Worm (Caenorhabditis elegans) whole organism, L2 larva: ENCODE results near the gene C04F5.8.

Experiments used
- C34F6.9 ChIP-seq: fragments of 150-350 bp; optimal IDR thresholded peaks from 2 replicates; lab custom pipeline; 2014; ENCODE audit warnings: missing biosample characterization, missing genetic modification characterization
- F13H6.1 ChIP-seq: sonication (generic microtip); optimal IDR thresholded peaks from 2 replicates; lab custom pipeline; 2016; ENCODE audit warnings: missing genetic modification characterization, missing compliant biosample characterization
- Y55F3AM.14 ChIP-seq: fragments of 200-800 bp; sonication (Bioruptor generic); optimal IDR thresholded peaks from 2 replicates; lab custom pipeline; 2018; ENCODE audit warnings: mild to moderate bottlenecking, missing genetic modification characterization, missing compliant biosample characterization
- ZK546.5 ChIP-seq: sonication (generic microtip); optimal IDR thresholded peaks from 2 replicates; lab custom pipeline; 2017; ENCODE audit warnings: missing biosample characterization, missing genetic modification characterization
- ama-1 ChIP-seq: fragments of 150-350 bp; optimal IDR thresholded peaks from 2 replicates; lab custom pipeline; 2018; ENCODE audit warnings: inconsistent platforms
- blmp-1 ChIP-seq: sonication (generic microtip); optimal IDR thresholded peaks from 2 replicates; lab custom pipeline; 2017; ENCODE audit warnings: missing genetic modification characterization, mild to moderate bottlenecking, missing compliant biosample characterization, antibody characterized with exemption, moderate library complexity; ENCODE audit not compliant: insufficient read depth
- ceh-82 ChIP-seq: fragments of 150-350 bp; optimal IDR thresholded peaks from 2 replicates; lab custom pipeline; 2014; ENCODE audit warnings: missing biosample characterization, missing genetic modification characterization
- egl-27 ChIP-seq: sonication (generic microtip); optimal IDR thresholded peaks from 3 replicates; lab custom pipeline; 2017; ENCODE audit warnings: missing biosample characterization, missing genetic modification reagents, missing genetic modification characterization
- elt-1 ChIP-seq: fragments of 150-350 bp; optimal IDR thresholded peaks from 2 replicates; lab custom pipeline; 2014; ENCODE audit warnings: missing biosample characterization, missing genetic modification characterization
- elt-3 ChIP-seq: sonication (generic microtip); optimal IDR thresholded peaks from 2 replicates; lab custom pipeline; 2017; ENCODE audit warnings: missing biosample characterization, missing genetic modification characterization
- fos-1 ChIP-seq: fragments of 150-350 bp; optimal IDR thresholded peaks from 2 replicates; lab custom pipeline; 2014; ENCODE audit warnings: missing biosample characterization, missing genetic modification characterization
- lin-11 ChIP-seq: fragments of 150-350 bp; sonication (generic microtip); optimal IDR thresholded peaks from 2 replicates; lab custom pipeline; 2014; ENCODE audit warnings: missing biosample characterization, missing genetic modification characterization, inconsistent platforms, mixed read lengths
- lin-39 ChIP-seq: fragments of 150-350 bp; optimal IDR thresholded peaks from 2 replicates; lab custom pipeline; 2014; ENCODE audit warnings: missing biosample characterization, missing genetic modification reagents, missing genetic modification characterization
- lsy-2 ChIP-seq, 2 experiments: fragments of 150-350 bp in 1 of 2; sonication (generic microtip) in 1 of 2; optimal IDR thresholded peaks; 2 replicates each; lab custom pipeline; 2014 to 2017; ENCODE audit warnings: missing biosample characterization in 2 of 2, missing genetic modification characterization in 2 of 2
- mab-5 ChIP-seq: fragments of 150-350 bp; optimal IDR thresholded peaks from 2 replicates; lab custom pipeline; 2014; ENCODE audit warnings: missing biosample characterization, missing genetic modification characterization
- mdl-1 ChIP-seq, 2 experiments: fragments of 150-350 bp in 1 of 2; sonication (generic microtip) in 1 of 2; optimal IDR thresholded peaks; 2 replicates each; lab custom pipeline; 2017; ENCODE audit warnings: missing biosample characterization in 2 of 2, missing genetic modification characterization in 2 of 2
- nhr-10 ChIP-seq: sonication (generic microtip); optimal IDR thresholded peaks from 2 replicates; lab custom pipeline; 2017; ENCODE audit warnings: missing biosample characterization, missing genetic modification characterization
- nhr-11 ChIP-seq: fragments of 150-350 bp; optimal IDR thresholded peaks from 2 replicates; lab custom pipeline; 2014; ENCODE audit warnings: missing biosample characterization, missing genetic modification characterization
- nhr-12 ChIP-seq: fragments of 150-350 bp; optimal IDR thresholded peaks from 2 replicates; lab custom pipeline; 2014; ENCODE audit warnings: missing biosample characterization, missing genetic modification characterization
- nhr-21 ChIP-seq: fragments of 150-350 bp; optimal IDR thresholded peaks from 2 replicates; lab custom pipeline; 2014; ENCODE audit warnings: missing biosample characterization, missing genetic modification characterization
- nhr-23 ChIP-seq: fragments of 150-350 bp; optimal IDR thresholded peaks from 2 replicates; lab custom pipeline; 2014; ENCODE audit warnings: missing biosample characterization, missing genetic modification reagents, missing genetic modification characterization
- nhr-25 ChIP-seq: fragments of 150-350 bp; sonication (generic microtip); optimal IDR thresholded peaks from 3 replicates; lab custom pipeline; 2014; ENCODE audit warnings: missing biosample characterization, missing genetic modification characterization
- nhr-6 ChIP-seq: fragments of 150-350 bp; optimal IDR thresholded peaks from 2 replicates; lab custom pipeline; 2014; ENCODE audit warnings: missing biosample characterization, missing genetic modification characterization
- nhr-77 ChIP-seq: fragments of 150-350 bp; optimal IDR thresholded peaks from 2 replicates; lab custom pipeline; 2014; ENCODE audit warnings: missing biosample characterization, missing genetic modification characterization
- peb-1 ChIP-seq: fragments of 150-350 bp; optimal IDR thresholded peaks from 2 replicates; lab custom pipeline; 2014; ENCODE audit warnings: missing biosample characterization, missing genetic modification characterization
- sem-4 ChIP-seq: fragments of 150-350 bp; optimal IDR thresholded peaks from 2 replicates; lab custom pipeline; 2014; ENCODE audit warnings: missing biosample characterization, missing genetic modification reagents, missing genetic modification characterization
- skn-1 ChIP-seq: sonication (generic microtip); optimal IDR thresholded peaks from 2 replicates; lab custom pipeline; 2017; ENCODE audit warnings: missing biosample characterization, missing genetic modification characterization
- sma-9 ChIP-seq, 2 experiments: fragments of 150-350 bp in 1 of 2; sonication (generic microtip) in 1 of 2; optimal IDR thresholded peaks; 2 replicates each; lab custom pipeline; 2014 to 2016; ENCODE audit warnings: missing genetic modification characterization in 2 of 2, mild to moderate bottlenecking in 1 of 2, missing biosample characterization in 1 of 2, missing compliant biosample characterization in 1 of 2, missing genetic modification reagents in 1 of 2, moderate library complexity in 1 of 2
- snpc-4 ChIP-seq: fragments of 150-350 bp; optimal IDR thresholded peaks from 2 replicates; lab custom pipeline; 2014; ENCODE audit warnings: missing biosample characterization, missing genetic modification characterization
- unc-39 ChIP-seq: fragments of 150-350 bp; optimal IDR thresholded peaks from 2 replicates; lab custom pipeline; 2014; ENCODE audit warnings: missing biosample characterization, missing genetic modification characterization
- unc-62 ChIP-seq: fragments of 150-350 bp; optimal IDR thresholded peaks from 2 replicates; lab custom pipeline; 2014; ENCODE audit warnings: missing biosample characterization, missing genetic modification reagents, missing genetic modification characterization
- zag-1 ChIP-seq: fragments of 150-350 bp; optimal IDR thresholded peaks from 2 replicates; lab custom pipeline; 2014; ENCODE audit warnings: missing biosample characterization, missing genetic modification characterization
- ztf-1 ChIP-seq: fragments of 200-800 bp; sonication (Bioruptor generic); conservative IDR thresholded peaks from 2 replicates; pipeline ENCODE4 v1.3.6; 2022; ENCODE audit warnings: missing genetic modification characterization, missing compliant biosample characterization
- ztf-11 ChIP-seq: sonication (generic microtip); optimal IDR thresholded peaks from 2 replicates; lab custom pipeline; 2017; ENCODE audit warnings: missing biosample characterization, missing genetic modification characterization

The C04F5.8 gene

ce11 chrV:5130018-5130417, 16.5 kb upstream of the C04F5.8 start, which contains the start of gene F14F9.8:
Gene F14F9.8, plus strand, starts transcription at chrV:5130318.
- TF ChIP-seq elt-3 (tag; lab: Kevin White, UChicago) = no peak
- TF ChIP-seq unc-62 = no peak
- no peak for TF ChIP-seq nhr-77
- no peak for TF ChIP-seq elt-1 (tag; lab: Kevin White, UChicago)
- TF ChIP-seq lin-39 (tag; lab: Kevin White, UChicago) = no peak
- TF ChIP-seq unc-39 (tag; lab: Kevin White, UChicago) = no peak
- TF ChIP-seq nhr-12 (tag; lab: Kevin White, UChicago) = no peak
- no peak for TF ChIP-seq ztf-11
- no peak for TF ChIP-seq ama-1 (lab: Kevin White, UChicago)
- TF ChIP-seq sem-4 = no peak
- no peak for TF ChIP-seq snpc-4 (tag; lab: Kevin White, UChicago)

DNA sequence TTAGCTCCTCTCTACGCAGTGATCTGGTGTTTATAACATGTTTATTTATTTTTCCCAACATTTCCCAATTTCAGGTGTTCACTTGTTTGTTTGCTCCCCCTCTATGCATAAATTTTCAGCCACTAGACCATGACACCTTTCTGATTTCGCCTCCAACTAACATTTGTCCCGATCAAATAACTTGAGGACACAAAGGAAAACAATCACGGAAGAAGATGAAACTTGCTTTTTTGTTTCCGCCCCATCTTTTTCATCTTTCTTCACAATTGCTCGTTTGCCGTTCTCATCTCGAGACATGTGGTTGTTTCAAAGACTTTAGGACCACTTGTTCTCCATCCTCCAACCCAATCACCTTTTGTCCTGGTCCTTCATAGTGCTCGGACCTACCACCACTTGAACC, 13.2 kb upstream of the C04F5.8 start, which contains the start of gene F14F9.5:
F14F9.5 (plus strand) TSS at position 301 of the 400 bp plus-strand sequence.
- TF ChIP-seq mab-5 (tag; lab: Kevin White, UChicago) = no peak
- no peak for TF ChIP-seq elt-3 (tag; lab: Kevin White, UChicago)
- TF ChIP-seq Y55F3AM.14 = no peak
- TF ChIP-seq nhr-11 (tag; lab: Kevin White, UChicago) = no peak
- TF ChIP-seq C34F6.9 (tag; lab: Kevin White, UChicago) = no peak
- TF ChIP-seq mdl-1 (tag; optimal IDR thresholded peaks at IDR 0.05; lab: Kevin White, UChicago) = no peak
- no peak for TF ChIP-seq blmp-1
- no peak for TF ChIP-seq skn-1
- TF ChIP-seq fos-1 = no peak
- no peak for TF ChIP-seq nhr-12 (tag; lab: Kevin White, UChicago)

- TF ChIP-seq fos-1 (peak; percentile 80), nhr-21 (no peak)
These were observed 6.1 kb upstream of the C04F5.8 start, which contains the start of gene sid-1 for ce11 chrV:5119679-5120078. Gene sid-1, plus strand, starts transcription at chrV:5119970.

DNA sequence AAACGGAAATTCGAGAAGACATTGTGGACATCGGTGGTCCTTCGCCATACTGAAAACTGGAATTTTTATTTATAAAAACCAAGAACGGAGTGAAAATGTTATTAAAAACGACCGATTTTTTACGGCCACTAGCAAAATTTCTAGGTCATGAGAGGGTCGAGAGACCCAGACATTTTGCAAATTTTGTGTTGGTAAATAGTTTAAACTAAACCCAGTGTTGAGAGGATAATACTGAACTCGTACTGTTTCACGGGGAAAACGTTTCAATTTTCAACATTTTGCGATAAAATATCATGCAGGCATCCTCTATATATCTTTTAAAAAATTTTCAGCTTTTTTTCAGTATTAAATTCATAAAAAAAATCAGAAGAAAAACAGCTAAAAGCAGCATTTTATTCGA, 5.6 kb upstream of the C04F5.8 start, which contains the start of gene C04F5.9:
C04F5.9 (minus strand) TSS at position 101 of the 400 bp plus-strand sequence.
- no peak for TF ChIP-seq egl-27 (tag; lab: Kevin White, UChicago)
- TF ChIP-seq peb-1 (tag; lab: Kevin White, UChicago) = no peak
- TF ChIP-seq nhr-6 = no peak

- TF ChIP-seq nhr-25 (tag; lab: Kevin White, UChicago) (peak; percentile 29), mab-5 (tag; lab: Kevin White, UChicago) (peak; percentile 30), F13H6.1 (tag; lab: Kevin White, UChicago) (no peak), nhr-21 (peak; percentile 18), zag-1 (no peak), fos-1 (no peak), sma-9 (GFP tag; optimal IDR thresholded peaks at IDR 0.05; lab: Kevin White, UChicago) (peak; percentile 69), sma-9 (tag; optimal IDR thresholded peaks at IDR 0.05; lab: Kevin White, UChicago) (no peak), lin-11 (tag; lab: Kevin White, UChicago) (no peak), ceh-82 (no peak)
These were observed 2.9 kb downstream of the C04F5.8 start, which contains the start of gene ugt-63 for ce11 chrV:5110684-5111083. Gene ugt-63, minus strand, starts transcription at chrV:5110772.

- no peak for TF ChIP-seq lsy-2 (tag; optimal IDR thresholded peaks at IDR 0.05; lab: Kevin White, UChicago)
- TF ChIP-seq ztf-1 (GFP tag; lab: Robert Waterston, UW) = no peak
- no peak for TF ChIP-seq fos-1
- TF ChIP-seq ztf-11 = no peak
These were observed 5.7 kb downstream of the C04F5.8 start, which contains the start of gene srab-3 for ce11 chrV:5107816-5108215. Gene srab-3, minus strand, starts transcription at chrV:5107916.

DNA sequence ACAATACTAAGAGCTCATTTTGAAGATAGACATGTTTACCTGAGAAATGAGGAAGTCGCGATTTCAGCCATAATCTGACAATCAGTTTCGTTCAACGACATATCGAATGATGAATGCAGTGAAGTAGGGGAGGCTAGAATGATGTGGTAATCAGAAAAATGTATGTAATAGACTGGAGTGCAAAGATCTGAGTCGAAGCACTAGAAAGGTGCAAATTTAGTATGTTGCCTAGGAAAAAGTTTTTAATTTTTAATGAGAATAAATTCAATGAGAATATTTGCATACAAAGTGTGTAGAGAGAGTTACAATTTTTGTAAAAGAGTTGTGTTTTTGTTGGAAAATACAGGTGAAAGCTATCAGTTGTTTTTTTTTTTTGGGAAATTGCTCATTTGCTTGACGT, 8.6 kb downstream of the C04F5.8 start, which contains the start of gene srab-2:
srab-2 (minus strand) TSS at position 101 of the 400 bp plus-strand sequence.
- TF ChIP-seq F13H6.1 (tag; lab: Kevin White, UChicago) = no peak
- TF ChIP-seq lin-39 (tag; lab: Kevin White, UChicago) = no peak
- TF ChIP-seq nhr-25 (tag; lab: Kevin White, UChicago) = no peak
- no peak for TF ChIP-seq ZK546.5 (tag; lab: Kevin White, UChicago)
- no peak for TF ChIP-seq nhr-23 (tag; lab: Kevin White, UChicago)
- no peak for TF ChIP-seq nhr-10 (tag; lab: Kevin White, UChicago)
